Fruit fly (Drosophila melanogaster): ENCODE measurements around the gene Culd.

dm6 chr3L:8323817-8324216 is 32.3 kb downstream of the Culd start:
- TF ChIP-seq pan (optimal IDR thresholded peaks at IDR 0.05) (no peak), usp (GFP tag; optimal IDR thresholded peaks at IDR 0.05) (no peak), EcR (GFP tag; optimal IDR thresholded peaks at IDR 0.05) (no peak), psq (optimal IDR thresholded peaks at IDR 0.05) (no peak), CG8478 (optimal IDR thresholded peaks at IDR 0.05) (no peak), Dll (optimal IDR thresholded peaks at IDR 0.05) (no peak)

Data from whole organism.